Worm (Caenorhabditis elegans) whole organism, early embryonic: ENCODE data around the gene T18D3.9.

Experiments
- F13C5.2 ChIP-seq: sonication (generic microtip); optimal IDR thresholded peaks from 2 replicates; lab custom pipeline; 2017; ENCODE audit warnings: mild to moderate bottlenecking, missing genetic modification characterization, inconsistent platforms, missing compliant biosample characterization
- ama-1 ChIP-seq: fragments of 150-350 bp; optimal IDR thresholded peaks from 2 replicates; lab custom pipeline; 2014
- ets-7 ChIP-seq: sonication (generic microtip); optimal IDR thresholded peaks from 2 replicates; lab custom pipeline; 2016; ENCODE audit warnings: missing genotype, missing genetic modification characterization, missing compliant biosample characterization
- flt-1 ChIP-seq: fragments of 200-800 bp; sonication (Bioruptor generic); IDR thresholded peaks from 2 replicates; pipeline ENCODE4 v1.3.6; 2022; ENCODE audit warnings: missing genetic modification characterization, missing compliant biosample characterization
- hmg-4 ChIP-seq: fragments of 200-800 bp; sonication (Bioruptor generic); optimal IDR thresholded peaks from 2 replicates; lab custom pipeline; 2018; ENCODE audit warnings: mild to moderate bottlenecking, missing genetic modification characterization, missing compliant biosample characterization
- hnd-1 ChIP-seq: sonication (generic microtip); optimal IDR thresholded peaks from 2 replicates; lab custom pipeline; 2016; ENCODE audit warnings: missing genetic modification characterization, missing compliant biosample characterization

DNA sequence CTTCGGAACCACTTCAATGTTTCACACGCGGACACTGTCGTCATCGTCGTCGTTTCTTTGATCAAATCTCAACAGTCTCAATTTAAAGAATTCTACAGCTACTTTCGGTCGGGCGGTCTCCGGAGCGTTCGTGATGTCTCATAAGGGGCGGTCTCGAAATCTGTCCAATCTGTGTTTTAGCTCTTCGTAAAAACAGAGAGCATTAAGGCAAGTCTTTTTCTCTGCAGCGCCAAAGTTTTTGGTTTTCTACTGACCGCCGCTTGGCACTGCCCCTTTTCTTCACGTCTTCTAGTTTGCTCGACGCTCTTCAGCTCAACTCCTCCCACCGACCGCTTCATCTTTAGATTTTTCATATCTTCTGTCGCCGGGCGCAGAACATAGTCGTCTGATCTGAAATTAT is 38.2 kb upstream of the T18D3.9 start, which contains the start of gene lips-1:
- TF ChIP-seq ama-1 (lab: Kevin White, UChicago) (no peak), hmg-4 (no peak), F13C5.2 (tag; lab: Kevin White, UChicago) (no peak), hnd-1 (no peak), ets-7 (no peak), flt-1 (no peak)
